Fruit fly (Drosophila melanogaster) whole organism, prepupa: ENCODE measurements around the gene Nt5a.

Source experiments
- CG10669 ChIP-seq: fragments of 200-800 bp; sonication (Bioruptor generic); optimal IDR thresholded peaks from 3 replicates; lab custom pipeline; 2018; ENCODE audit warnings: missing biosample characterization, mild to moderate bottlenecking, missing genetic modification characterization, moderate library complexity
- Hr38 ChIP-seq: sonication (Bioruptor generic); optimal IDR thresholded peaks from 2 replicates; lab custom pipeline; 2016; ENCODE audit warnings: missing biosample characterization, missing genetic modification characterization
- achi ChIP-seq: fragments of 200-800 bp; sonication (Bioruptor generic); optimal IDR thresholded peaks from 3 replicates; lab custom pipeline; 2016; ENCODE audit warnings: missing biosample characterization, missing genetic modification characterization

- TF ChIP-seq CG10669 (GFP tag; lab: Kevin White, UChicago) (no peak), achi (GFP tag; lab: Kevin White, UChicago) (no peak), Hr38 (GFP tag; lab: Kevin White, UChicago) (no peak)
Observed at dm6 chr3L:1325626-1325937, 18.4 kb upstream of the Nt5a start.
